Worm (Caenorhabditis elegans): ENCODE data around the gene fbxa-89.

fbxa-89 gene

DNA sequence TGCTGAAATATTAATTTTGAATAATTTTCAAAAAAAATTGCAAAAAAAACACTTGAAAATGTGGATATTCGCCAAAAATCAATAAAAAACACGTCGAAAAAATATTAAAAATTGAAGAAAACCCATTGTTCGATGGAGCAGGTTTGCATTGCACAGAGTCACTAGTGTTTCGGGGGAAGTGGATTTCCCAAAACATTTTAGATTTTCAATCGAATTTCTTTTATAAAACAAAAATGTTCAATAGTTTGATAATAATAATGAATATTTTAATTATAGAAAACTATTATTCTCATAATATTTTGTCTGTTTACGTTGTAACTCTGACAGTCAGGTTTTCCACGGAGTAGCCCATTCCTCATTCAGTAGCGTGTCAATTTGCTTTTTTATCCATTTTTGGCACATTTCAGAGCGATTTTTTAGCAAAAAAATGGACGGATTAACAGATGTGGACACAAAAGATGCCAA is 17.3 kb upstream of the fbxa-89 start, which contains the start of the genes gex-4 and gphr-1 (continued):
- TF ChIP-seq nhr-42 (GFP tag; IDR thresholded peaks at IDR 0.05) (no peak), lin-39 (tag; optimal IDR thresholded peaks at IDR 0.05) (no peak), mdt-29 (GFP tag; IDR thresholded peaks at IDR 0.05) (no peak), duxl-1 (tag; optimal IDR thresholded peaks at IDR 0.05; ENCODE audit: poor library complexity) (no peak), nhr-76 (tag; optimal IDR thresholded peaks at IDR 0.05) (no peak), R02D3.7 (tag; optimal IDR thresholded peaks at IDR 0.05) (no peak), ceh-28 (tag; optimal IDR thresholded peaks at IDR 0.05) (no peak), dve-1 (tag; optimal IDR thresholded peaks at IDR 0.05; ENCODE audit: insufficient read depth) (peak; percentile 26), ztf-7 (tag; optimal IDR thresholded peaks at IDR 0.05) (peak; percentile 5), ctbp-1 (GFP tag; IDR thresholded peaks at IDR 0.05) (no peak), madf-9 (GFP tag; conservative IDR thresholded peaks at IDR 0.05) (no peak), zip-2 (tag; optimal IDR thresholded peaks at IDR 0.05) (no peak), mxl-3 (GFP tag; optimal IDR thresholded peaks at IDR 0.05) (no peak), lin-38 (GFP tag; IDR thresholded peaks at IDR 0.05) (peak; percentile 92), dmd-6 (GFP tag; IDR thresholded peaks at IDR 0.05) (no peak), nhr-10 (tag; optimal IDR thresholded peaks at IDR 0.05) (no peak), lin-1 (GFP tag; IDR thresholded peaks at IDR 0.05) (no peak), ZK546.5 (tag; optimal IDR thresholded peaks at IDR 0.05) (no peak), zfp-3 (GFP tag; conservative IDR thresholded peaks at IDR 0.05) (no peak), pha-4 (GFP tag; IDR thresholded peaks at IDR 0.05) (no peak), pha-4 (tag; optimal IDR thresholded peaks at IDR 0.05) (peak; percentile 16), F10B5.3 (tag; optimal IDR thresholded peaks at IDR 0.05) (no peak), nhr-77 (tag; optimal IDR thresholded peaks at IDR 0.05) (peak; percentile 16), hmg-1.1 (GFP tag; IDR thresholded peaks at IDR 0.05) (no peak), mes-2 (tag; optimal IDR thresholded peaks at IDR 0.05; ENCODE audit: poor library complexity, severe bottlenecking) (peak; percentile 77), jun-1 (tag; optimal IDR thresholded peaks at IDR 0.05) (no peak), hlh-11 (tag; optimal IDR thresholded peaks at IDR 0.05) (no peak), daf-12 (tag; optimal IDR thresholded peaks at IDR 0.05) (no peak), nhr-102 (tag; optimal IDR thresholded peaks at IDR 0.05) (no peak), arid-1 (GFP tag; conservative IDR thresholded peaks at IDR 0.05) (no peak), pqm-1 (tag; optimal IDR thresholded peaks at IDR 0.05) (no peak), ceh-44 (GFP tag; IDR thresholded peaks at IDR 0.05) (no peak), daf-19 (GFP tag; conservative IDR thresholded peaks at IDR 0.05) (no peak), nhr-237 (tag; optimal IDR thresholded peaks at IDR 0.05) (no peak), egl-27 (tag; optimal IDR thresholded peaks at IDR 0.05) (no peak), zag-1 (tag; optimal IDR thresholded peaks at IDR 0.05) (no peak), saeg-2 (GFP tag; IDR thresholded peaks at IDR 0.05) (no peak), gei-8 (GFP tag; optimal IDR thresholded peaks at IDR 0.05) (no peak), lin-13 (GFP tag; optimal IDR thresholded peaks at IDR 0.05) (no peak), T20F7.1 (GFP tag; optimal IDR thresholded peaks at IDR 0.05) (no peak), lsy-2 (tag; optimal IDR thresholded peaks at IDR 0.05) (peak in 1 of 2 experiments; percentile 68)

DNA sequence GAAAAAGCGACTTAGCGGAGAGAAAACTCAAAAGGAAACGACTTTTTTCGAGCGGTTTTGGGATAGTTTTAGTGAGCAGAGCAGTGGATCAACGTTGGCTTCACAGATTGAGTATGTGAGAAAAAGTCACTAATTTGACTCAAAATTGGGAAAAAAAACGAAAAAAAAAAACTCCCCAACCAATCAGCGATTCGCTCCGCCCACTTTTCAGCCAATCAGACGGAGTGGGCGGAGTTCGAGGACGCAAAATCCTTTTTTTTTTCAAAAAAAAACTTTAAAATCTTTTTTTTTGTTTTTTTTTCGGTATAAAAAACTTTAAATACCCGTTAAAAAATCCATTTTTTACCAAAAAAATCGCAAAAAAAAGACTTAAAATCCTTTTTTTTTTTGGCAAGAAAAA is 15.2 kb upstream of the fbxa-89 start:
- no peak for TF ChIP-seq ceh-82 (tag; optimal IDR thresholded peaks at IDR 0.05)
- TF ChIP-seq php-3 (GFP tag; IDR thresholded peaks at IDR 0.05) = no peak
- TF ChIP-seq zip-2 (tag; optimal IDR thresholded peaks at IDR 0.05) = no peak
- no peak for TF ChIP-seq mdt-29 (GFP tag; IDR thresholded peaks at IDR 0.05)
- no peak for TF ChIP-seq T20F7.1 (GFP tag; optimal IDR thresholded peaks at IDR 0.05)
- no peak for TF ChIP-seq fkh-10 (GFP tag; optimal IDR thresholded peaks at IDR 0.05)
- TF ChIP-seq nhr-76 (tag; optimal IDR thresholded peaks at IDR 0.05) = no peak
- no peak for TF ChIP-seq pha-4 (GFP tag; IDR thresholded peaks at IDR 0.05)
- no peak for TF ChIP-seq pha-4 (tag; optimal IDR thresholded peaks at IDR 0.05)
- no peak for TF ChIP-seq mep-1 (tag; optimal IDR thresholded peaks at IDR 0.05)
- no peak for TF ChIP-seq spr-3 (GFP tag; optimal IDR thresholded peaks at IDR 0.05)
- TF ChIP-seq attf-4 (tag; optimal IDR thresholded peaks at IDR 0.05) = no peak
- TF ChIP-seq D1046.2 (GFP tag; IDR thresholded peaks at IDR 0.05) = no peak
- no peak for TF ChIP-seq daf-12 (tag; optimal IDR thresholded peaks at IDR 0.05)
- TF ChIP-seq nhr-237 (tag; optimal IDR thresholded peaks at IDR 0.05) = no peak
- no peak for TF ChIP-seq mes-2 (tag; optimal IDR thresholded peaks at IDR 0.05; ENCODE audit: poor library complexity, severe bottlenecking)
- TF ChIP-seq ceh-20 (GFP tag; IDR thresholded peaks at IDR 0.05) = no peak
